Fruit fly (Drosophila melanogaster) whole organism, wandering third instar larva: Measurements from ENCODE around the gene DNAlig3.

Source experiments
- Abd-B ChIP-seq: fragments of >200 bp; optimal IDR thresholded peaks from 2 replicates; lab custom pipeline; 2017; ENCODE audit warnings: missing biosample characterization, missing genetic modification characterization
- CG9705 ChIP-seq: fragments of 200-800 bp; sonication (Bioruptor generic); optimal IDR thresholded peaks from 2 replicates; lab custom pipeline; 2018; ENCODE audit warnings: missing biosample characterization, mild to moderate bottlenecking, missing genetic modification characterization
- CrebA ChIP-seq: fragments of 200-800 bp; sonication (Bioruptor generic); optimal IDR thresholded peaks from 2 replicates; lab custom pipeline; 2016; ENCODE audit warnings: missing biosample characterization, mild to moderate bottlenecking, missing genetic modification characterization, borderline replicate concordance
- Dfd ChIP-seq: fragments of >200 bp; optimal IDR thresholded peaks from 2 replicates; lab custom pipeline; 2017; ENCODE audit warnings: missing biosample characterization, missing genetic modification characterization
- Dif ChIP-seq: fragments of 200-275, 200-300 bp; sonication (Bioruptor generic); optimal IDR thresholded peaks from 2 replicates; lab custom pipeline; 2018; ENCODE audit warnings: missing biosample characterization, missing genetic modification characterization; ENCODE audit not compliant: partially characterized antibody
- GATAd ChIP-seq: sonication (Bioruptor generic); optimal IDR thresholded peaks from 2 replicates; lab custom pipeline; 2016; ENCODE audit warnings: missing biosample characterization, missing genetic modification characterization
- HLH106 ChIP-seq: fragments of 200-800 bp; optimal IDR thresholded peaks from 3 replicates; lab custom pipeline; 2019; ENCODE audit warnings: missing biosample characterization, mild to moderate bottlenecking, missing genetic modification characterization, moderate library complexity
- Hnf4 ChIP-seq: fragments of 200-800 bp; sonication (Bioruptor generic); optimal IDR thresholded peaks from 2 replicates; lab custom pipeline; 2016; ENCODE audit warnings: missing biosample characterization, mild to moderate bottlenecking, missing genetic modification characterization
- Hr78 ChIP-seq: fragments of >200 bp; optimal IDR thresholded peaks from 2 replicates; lab custom pipeline; 2017; ENCODE audit warnings: missing biosample characterization, missing genetic modification characterization
- Hr83 ChIP-seq: fragments of 200-300 bp; sonication (Bioruptor generic); optimal IDR thresholded peaks from 2 replicates; lab custom pipeline; 2016; ENCODE audit warnings: missing biosample characterization, mild to moderate bottlenecking, missing genetic modification characterization, moderate library complexity; ENCODE audit not compliant: poor library complexity, severe bottlenecking
- Mio ChIP-seq: sonication (Bioruptor generic); optimal IDR thresholded peaks from 2 replicates; lab custom pipeline; 2016; ENCODE audit warnings: missing biosample characterization, missing genetic modification characterization
- Myc ChIP-seq: fragments of >200 bp; optimal IDR thresholded peaks from 2 replicates; lab custom pipeline; 2017
- N ChIP-seq: fragments of >200 bp; optimal IDR thresholded peaks from 2 replicates; lab custom pipeline; 2018; ENCODE audit warnings: missing biosample characterization, missing external identifiers, missing genetic modification characterization
- OdsH ChIP-seq: fragments of 200-800 bp; sonication (Bioruptor generic); optimal IDR thresholded peaks from 2 replicates; lab custom pipeline; 2016; ENCODE audit warnings: missing biosample characterization, mild to moderate bottlenecking, missing genetic modification characterization
- Rel ChIP-seq, 2 experiments: fragments of 200-800 bp; sonication (Bioruptor generic) in 1 of 2; optimal IDR thresholded peaks; 2 replicates in 1 of 2; 3 replicates in 1 of 2; lab custom pipeline; 2016 to 2019; ENCODE audit warnings: mild to moderate bottlenecking in 2 of 2, missing biosample characterization in 2 of 2, missing genetic modification characterization in 2 of 2, moderate library complexity in 1 of 2
- Sp1 ChIP-seq: fragments of 200-800 bp; sonication (Bioruptor generic); optimal IDR thresholded peaks from 3 replicates; lab custom pipeline; 2019; ENCODE audit warnings: missing biosample characterization, mild to moderate bottlenecking, missing genetic modification characterization, moderate library complexity
- Vsx2 ChIP-seq: fragments of 200-300, 225-300 bp; sonication (Bioruptor generic); optimal IDR thresholded peaks from 2 replicates; lab custom pipeline; 2018; ENCODE audit warnings: missing biosample characterization, missing genetic modification characterization; ENCODE audit not compliant: partially characterized antibody
- dl ChIP-seq, 2 experiments: fragments of 175-275, 200-275 bp in 1 of 2; fragments of 200-275 bp in 1 of 2; sonication (Bioruptor generic); optimal IDR thresholded peaks; lab custom pipeline; 2018; ENCODE audit warnings: mild to moderate bottlenecking in 2 of 2, missing biosample characterization in 2 of 2, missing genetic modification characterization in 2 of 2, moderate library complexity in 2 of 2; ENCODE audit not compliant: partially characterized antibody in 2 of 2, insufficient read depth in 1 of 2
- dmrt93B ChIP-seq: fragments of 200-800 bp; sonication (Bioruptor generic); optimal IDR thresholded peaks from 2 replicates; lab custom pipeline; 2018; ENCODE audit warnings: missing biosample characterization, mild to moderate bottlenecking, missing genetic modification characterization
- ey ChIP-seq: fragments of 200-800 bp; sonication (Bioruptor generic); optimal IDR thresholded peaks from 2 replicates; lab custom pipeline; 2016; ENCODE audit warnings: missing biosample characterization, missing genetic modification characterization
- foxo ChIP-seq, 2 experiments: fragments of 200-800 bp; sonication (Bioruptor generic); optimal IDR thresholded peaks; 2 replicates in 1 of 2; 3 replicates in 1 of 2; lab custom pipeline; 2016 to 2017; ENCODE audit warnings: missing biosample characterization in 2 of 2, missing genetic modification characterization in 2 of 2
- h ChIP-seq: fragments of 200-800 bp; sonication (Bioruptor generic); optimal IDR thresholded peaks from 3 replicates; lab custom pipeline; 2016; ENCODE audit warnings: missing biosample characterization, mild to moderate bottlenecking, missing genetic modification characterization
- jim ChIP-seq: fragments of 175-275, 200-325 bp; sonication (Bioruptor generic); optimal IDR thresholded peaks from 2 replicates; lab custom pipeline; 2016; ENCODE audit warnings: missing biosample characterization, mild to moderate bottlenecking, missing genetic modification characterization
- lola ChIP-seq: fragments of >200 bp; optimal IDR thresholded peaks from 2 replicates; lab custom pipeline; 2017; ENCODE audit warnings: missing biosample characterization, missing genetic modification characterization
- psq ChIP-seq: fragments of 200-800 bp; sonication (Bioruptor generic); optimal IDR thresholded peaks from 3 replicates; lab custom pipeline; 2017; ENCODE audit warnings: missing biosample characterization, mild to moderate bottlenecking, missing genetic modification characterization, moderate library complexity
- rgr ChIP-seq: fragments of 200-800 bp; sonication (Bioruptor generic); optimal IDR thresholded peaks from 3 replicates; lab custom pipeline; 2016; ENCODE audit warnings: missing biosample characterization, mild to moderate bottlenecking, missing genetic modification characterization
- sage ChIP-seq: fragments of 200-800 bp; sonication (Bioruptor generic); optimal IDR thresholded peaks from 2 replicates; lab custom pipeline; 2016; ENCODE audit warnings: missing biosample characterization, mild to moderate bottlenecking, missing genetic modification characterization
- sv ChIP-seq: fragments of 200-800 bp; sonication (Bioruptor generic); optimal IDR thresholded peaks from 3 replicates; lab custom pipeline; 2016; ENCODE audit warnings: missing biosample characterization, missing genetic modification characterization
- tai ChIP-seq: sonication (Bioruptor generic); optimal IDR thresholded peaks from 2 replicates; lab custom pipeline; 2016; ENCODE audit warnings: missing biosample characterization, missing genetic modification characterization
- usp ChIP-seq: fragments of >200 bp; optimal IDR thresholded peaks from 2 replicates; lab custom pipeline; 2017; ENCODE audit warnings: missing biosample characterization, missing genetic modification characterization
- woc ChIP-seq: sonication (Bioruptor generic); optimal IDR thresholded peaks from 2 replicates; lab custom pipeline; 2016; ENCODE audit warnings: missing biosample characterization, mild to moderate bottlenecking, missing genetic modification characterization

Gene DNAlig3

dm6 chr3R:12385949-12386348 lies 15.7 kb downstream of the DNAlig3 start, which contains the start of gene Sol1:
Gene Sol1 (plus strand): TSS chr3R:12386249.
- no peak for TF ChIP-seq rgr (GFP tag; lab: Kevin White, UChicago)
- no peak for TF ChIP-seq h
- no peak for TF ChIP-seq Rel (GFP tag; optimal IDR thresholded peaks at IDR 0.05; lab: Kevin White, UChicago)
- TF ChIP-seq Rel (tag; optimal IDR thresholded peaks at IDR 0.05; lab: Kevin White, UChicago): no peak
- TF ChIP-seq Hnf4 (GFP tag; lab: Kevin White, UChicago): no peak
- TF ChIP-seq Sp1 (GFP tag; lab: Kevin White, UChicago): no peak
- TF ChIP-seq tai (GFP tag; lab: Kevin White, UChicago): no peak
- no peak for TF ChIP-seq Hr83 (GFP tag; lab: Kevin White, UChicago)
- TF ChIP-seq Dfd: no peak
- no peak for TF ChIP-seq Dif (GFP tag; lab: Kevin White, UChicago)
- no peak for TF ChIP-seq Vsx2 (GFP tag; lab: Kevin White, UChicago)
- TF ChIP-seq woc (GFP tag; lab: Kevin White, UChicago): no peak
- TF ChIP-seq Myc (lab: Kevin White, UChicago): no peak
- TF ChIP-seq psq (GFP tag; lab: Kevin White, UChicago): no peak

- TF ChIP-seq psq (GFP tag; lab: Kevin White, UChicago) (no peak), Hr78 (no peak)
Measured at dm6 chr3R:12384274-12384673, 17.4 kb downstream of the DNAlig3 start.

DNA sequence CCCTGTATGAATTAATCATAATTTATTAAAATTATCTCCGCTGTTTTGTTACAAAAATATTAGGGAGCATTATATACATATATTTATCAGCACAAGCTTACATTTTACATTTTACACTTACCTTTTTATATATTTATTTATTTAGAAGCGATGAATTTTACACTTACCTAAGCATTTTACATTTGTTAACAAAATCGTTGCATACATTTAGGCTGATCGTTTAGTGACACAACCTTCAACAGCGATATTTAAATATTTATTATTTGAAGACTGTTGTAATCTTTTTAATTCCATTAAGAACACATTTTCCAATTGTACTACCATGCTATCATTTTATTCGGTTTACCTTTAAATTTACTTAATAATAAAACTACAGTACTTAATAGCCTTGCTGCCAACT lies 17.9 kb downstream of the DNAlig3 start:
- TF ChIP-seq Rel (GFP tag; optimal IDR thresholded peaks at IDR 0.05; lab: Kevin White, UChicago) (no peak), Rel (tag; optimal IDR thresholded peaks at IDR 0.05; lab: Kevin White, UChicago) (peak; percentile 87), CrebA (GFP tag; lab: Kevin White, UChicago) (peak; percentile 14), N (GFP tag; lab: Kevin White, UChicago) (no peak)
- TF ChIP-seq, all 38 proteins: peak for 2

DNA sequence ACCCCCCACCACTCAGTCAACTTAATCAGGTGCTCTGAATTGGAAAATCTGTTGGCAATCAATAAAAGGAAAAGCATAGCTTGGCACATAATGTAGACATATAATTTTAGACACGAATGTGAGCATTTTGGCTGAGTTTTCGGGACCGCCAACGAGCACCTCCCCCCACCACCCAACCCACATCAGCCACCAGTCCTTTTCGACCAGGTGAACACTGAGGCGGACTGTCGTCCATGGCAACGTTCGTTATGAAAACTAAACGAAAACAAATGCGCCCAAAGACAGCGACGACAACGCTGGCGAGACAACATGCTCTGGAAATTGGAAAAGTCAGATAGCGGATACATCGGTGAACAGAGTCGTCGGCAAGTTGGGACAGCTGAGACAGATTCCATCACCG lies 18.6 kb downstream of the DNAlig3 start, which contains the start of gene GstD11:
Gene GstD11, plus strand, starts transcription at position 301 of the 400 bp plus-strand sequence.
- no peak for TF ChIP-seq Rel (GFP tag; optimal IDR thresholded peaks at IDR 0.05; lab: Kevin White, UChicago)
- no peak for TF ChIP-seq Rel (tag; optimal IDR thresholded peaks at IDR 0.05; lab: Kevin White, UChicago)
- TF ChIP-seq ey (GFP tag; lab: Kevin White, UChicago): no peak
- TF ChIP-seq HLH106: no peak
- TF ChIP-seq Hr78: no peak
- TF ChIP-seq Sp1 (GFP tag; lab: Kevin White, UChicago): no peak
- TF ChIP-seq Mio: no peak
- no peak for TF ChIP-seq psq (GFP tag; lab: Kevin White, UChicago)
- no peak for TF ChIP-seq rgr (GFP tag; lab: Kevin White, UChicago)
- TF ChIP-seq dmrt93B: no peak
- no peak for TF ChIP-seq sage
- TF ChIP-seq Dif (GFP tag; lab: Kevin White, UChicago): no peak
- TF ChIP-seq foxo (GFP tag; optimal IDR thresholded peaks at IDR 0.05; lab: Kevin White, UChicago): no peak
- no peak for TF ChIP-seq dl (GFP tag; optimal IDR thresholded peaks at IDR 0.05; lab: Kevin White, UChicago; ENCODE audit: insufficient read depth in 1 of 2, partially characterized antibody in 2 of 2)
- no peak for TF ChIP-seq OdsH (GFP tag; lab: Kevin White, UChicago)
- TF ChIP-seq usp: no peak
- TF ChIP-seq Abd-B (GFP tag; lab: Kevin White, UChicago): no peak
- no peak for TF ChIP-seq sv (GFP tag; lab: Kevin White, UChicago)
- no peak for TF ChIP-seq tai (GFP tag; lab: Kevin White, UChicago)
- TF ChIP-seq, all 38 proteins: peak for 0

DNA sequence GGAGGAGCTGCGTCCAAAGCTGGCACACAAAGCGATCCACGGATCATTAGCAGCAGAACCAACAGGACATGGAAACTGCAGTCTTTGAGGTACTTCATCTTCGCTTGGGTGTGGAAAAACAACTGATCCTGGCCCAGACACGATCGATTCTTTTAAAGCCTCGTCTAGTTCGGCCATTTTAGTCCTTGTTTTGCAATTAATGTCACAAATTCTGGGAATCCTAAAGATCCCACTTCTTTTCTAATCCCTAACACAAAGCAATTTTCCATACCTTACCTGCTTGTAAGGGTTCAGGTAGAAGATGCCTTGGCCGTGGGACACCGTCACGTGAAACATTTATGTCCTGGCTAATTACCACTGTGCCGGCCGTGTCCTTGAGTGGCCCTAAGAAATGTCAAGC lies 19.1 kb downstream of the DNAlig3 start, which contains the start of gene CG10035:
Gene CG10035, minus strand, starts transcription at position 129 of the 400 bp plus-strand sequence.
- TF ChIP-seq N (GFP tag; lab: Kevin White, UChicago) (no peak), usp (no peak), lola (GFP tag; lab: Kevin White, UChicago) (no peak), HLH106 (no peak), ey (GFP tag; lab: Kevin White, UChicago) (no peak), sage (no peak), GATAd (no peak), jim (GFP tag; lab: Kevin White, UChicago) (no peak), Hr78 (no peak), OdsH (GFP tag; lab: Kevin White, UChicago) (no peak), Hnf4 (GFP tag; lab: Kevin White, UChicago) (no peak), Mio (no peak), Vsx2 (GFP tag; lab: Kevin White, UChicago) (no peak), CG9705 (GFP tag; lab: Kevin White, UChicago) (no peak)
